Fruit fly (Drosophila melanogaster) whole organism, prepupa: ENCODE data around the gene CG4907.

ENCODE experiments used
- Blimp-1 ChIP-seq: fragments of 200-800 bp; sonication (Bioruptor generic); optimal IDR thresholded peaks from 3 replicates; lab custom pipeline; 2017; ENCODE audit warnings: missing biosample characterization, missing genetic modification characterization, mild to moderate bottlenecking, moderate library complexity, missing genetic modification reagents
- CG10631 ChIP-seq: fragments of 200-800 bp; sonication (Bioruptor generic); optimal IDR thresholded peaks from 2 replicates; lab custom pipeline; 2016; ENCODE audit warnings: missing biosample characterization, missing genetic modification characterization
- CG10669 ChIP-seq: fragments of 200-800 bp; sonication (Bioruptor generic); optimal IDR thresholded peaks from 3 replicates; lab custom pipeline; 2018; ENCODE audit warnings: missing biosample characterization, mild to moderate bottlenecking, missing genetic modification characterization, moderate library complexity
- CG11762 ChIP-seq: fragments of 200-800 bp; sonication (Bioruptor generic); optimal IDR thresholded peaks from 3 replicates; lab custom pipeline; 2016; ENCODE audit warnings: missing biosample characterization, missing genetic modification characterization; ENCODE audit not compliant: insufficient read depth
- CG1621 ChIP-seq: fragments of 200-800 bp; sonication (Bioruptor generic); optimal IDR thresholded peaks from 3 replicates; lab custom pipeline; 2018; ENCODE audit warnings: missing biosample characterization, mild to moderate bottlenecking, missing genetic modification characterization
- CG16779 ChIP-seq: fragments of 200-800 bp; sonication (Bioruptor generic); optimal IDR thresholded peaks from 3 replicates; lab custom pipeline; 2017; ENCODE audit warnings: missing biosample characterization, mild to moderate bottlenecking, missing genetic modification characterization
- CG3032 ChIP-seq: fragments of 200-800 bp; optimal IDR thresholded peaks from 2 replicates; lab custom pipeline; 2019; ENCODE audit warnings: missing biosample characterization, mild to moderate bottlenecking, missing genetic modification characterization, moderate library complexity
- CG32006 ChIP-seq: fragments of 200-800 bp; sonication (Bioruptor generic); optimal IDR thresholded peaks from 3 replicates; lab custom pipeline; 2017; ENCODE audit warnings: missing biosample characterization, mild to moderate bottlenecking, missing genetic modification characterization
- CG34406 ChIP-seq: fragments of 200-800 bp; sonication (Bioruptor generic); optimal IDR thresholded peaks from 3 replicates; lab custom pipeline; 2016; ENCODE audit warnings: missing biosample characterization, missing genetic modification characterization
- CG3919 ChIP-seq: fragments of 200-800 bp; sonication (Bioruptor generic); optimal IDR thresholded peaks from 3 replicates; lab custom pipeline; 2016; ENCODE audit warnings: missing biosample characterization, missing genetic modification characterization
- CG4318 ChIP-seq: fragments of 200-800 bp; sonication (Bioruptor generic); optimal IDR thresholded peaks from 3 replicates; lab custom pipeline; 2017; ENCODE audit warnings: missing biosample characterization, mild to moderate bottlenecking, missing genetic modification characterization
- CG6808 ChIP-seq: fragments of 200-800 bp; sonication (Bioruptor generic); optimal IDR thresholded peaks from 3 replicates; lab custom pipeline; 2017; ENCODE audit warnings: missing biosample characterization, missing genetic modification characterization, mild to moderate bottlenecking, moderate library complexity, missing genetic modification reagents
- CG7368 ChIP-seq: fragments of 200-800 bp; sonication (Bioruptor generic); optimal IDR thresholded peaks from 3 replicates; lab custom pipeline; 2016; ENCODE audit warnings: missing biosample characterization, missing genetic modification characterization
- CG8632 ChIP-seq: fragments of 200-800 bp; sonication (Bioruptor generic); optimal IDR thresholded peaks from 3 replicates; lab custom pipeline; 2016; ENCODE audit warnings: missing biosample characterization, missing genetic modification characterization
- CG9139 ChIP-seq: fragments of 200-800 bp; sonication (Bioruptor generic); optimal IDR thresholded peaks from 3 replicates; lab custom pipeline; 2017; ENCODE audit warnings: missing biosample characterization, mild to moderate bottlenecking, missing genetic modification characterization
- Eip78C ChIP-seq: fragments of 200-800 bp; sonication (Bioruptor generic); peaks from one replicate; lab custom pipeline; 2016; ENCODE audit warnings: missing biosample characterization, missing genetic modification characterization
- Eip93F ChIP-seq: fragments of 200-800 bp; sonication (Bioruptor generic); optimal IDR thresholded peaks from 2 replicates; lab custom pipeline; 2016; ENCODE audit warnings: missing biosample characterization, mild to moderate bottlenecking, missing genetic modification characterization
- Ets96B ChIP-seq: fragments of 200-800 bp; optimal IDR thresholded peaks from 2 replicates; lab custom pipeline; 2019; ENCODE audit warnings: missing biosample characterization, mild to moderate bottlenecking, missing genetic modification characterization, moderate library complexity
- Hr38 ChIP-seq: sonication (Bioruptor generic); optimal IDR thresholded peaks from 2 replicates; lab custom pipeline; 2016; ENCODE audit warnings: missing biosample characterization, missing genetic modification characterization
- Hr39 ChIP-seq: fragments of 200-800 bp; sonication (Bioruptor generic); optimal IDR thresholded peaks from 2 replicates; lab custom pipeline; 2016; ENCODE audit warnings: missing biosample characterization, missing genetic modification characterization
- Hr4 ChIP-seq: fragments of 200-800 bp; sonication (Bioruptor generic); optimal IDR thresholded peaks from 3 replicates; lab custom pipeline; 2016; ENCODE audit warnings: missing biosample characterization, missing genetic modification characterization
- Lpt ChIP-seq: fragments of 200-800 bp; sonication (Bioruptor generic); optimal IDR thresholded peaks from 3 replicates; lab custom pipeline; 2016; ENCODE audit warnings: missing biosample characterization, missing genetic modification characterization
- Smox ChIP-seq: fragments of 200-800 bp; sonication (Bioruptor generic); optimal IDR thresholded peaks from 3 replicates; lab custom pipeline; 2016; ENCODE audit warnings: missing biosample characterization, missing genetic modification characterization
- Sox102F ChIP-seq: fragments of 200-800 bp; sonication (Bioruptor generic); optimal IDR thresholded peaks from 2 replicates; lab custom pipeline; 2016; ENCODE audit warnings: missing biosample characterization, mild to moderate bottlenecking, missing genetic modification characterization
- Sox14 ChIP-seq: fragments of 200-800 bp; sonication (Bioruptor generic); optimal IDR thresholded peaks from 3 replicates; lab custom pipeline; 2016; ENCODE audit warnings: missing biosample characterization, missing genetic modification characterization
- Sox15 ChIP-seq: fragments of 200-800 bp; sonication (Bioruptor generic); optimal IDR thresholded peaks from 3 replicates; lab custom pipeline; 2016; ENCODE audit warnings: missing biosample characterization, missing genetic modification characterization
- achi ChIP-seq: fragments of 200-800 bp; sonication (Bioruptor generic); optimal IDR thresholded peaks from 3 replicates; lab custom pipeline; 2016; ENCODE audit warnings: missing biosample characterization, missing genetic modification characterization
- dac ChIP-seq: fragments of 200-800 bp; sonication (Bioruptor generic); optimal IDR thresholded peaks from 2 replicates; lab custom pipeline; 2017; ENCODE audit warnings: missing biosample characterization, mild to moderate bottlenecking, missing genetic modification characterization
- eg ChIP-seq: fragments of 200-800 bp; sonication (Bioruptor generic); IDR thresholded peaks from 3 replicates; pipeline ENCODE4 v1.3.6; 2022; ENCODE audit warnings: missing biosample characterization, missing genetic modification characterization
- esn ChIP-seq: fragments of 200-800 bp; sonication (Bioruptor generic); optimal IDR thresholded peaks from 2 replicates; lab custom pipeline; 2016; ENCODE audit warnings: missing biosample characterization, mild to moderate bottlenecking, missing genetic modification characterization, moderate library complexity
- fd59A ChIP-seq: fragments of 200-800 bp; sonication (Bioruptor generic); optimal IDR thresholded peaks from 2 replicates; lab custom pipeline; 2017; ENCODE audit warnings: missing biosample characterization, mild to moderate bottlenecking, missing genetic modification characterization, missing genetic modification reagents
- fkh ChIP-seq: fragments of 200-800 bp; sonication (Bioruptor generic); optimal IDR thresholded peaks from 3 replicates; lab custom pipeline; 2017; ENCODE audit warnings: missing biosample characterization, mild to moderate bottlenecking, missing genetic modification characterization, moderate library complexity
- net ChIP-seq: fragments of 200-800 bp; sonication (Bioruptor generic); optimal IDR thresholded peaks from 3 replicates; lab custom pipeline; 2016; ENCODE audit warnings: missing biosample characterization, missing genetic modification characterization
- pdm3 ChIP-seq: fragments of 200-800 bp; sonication (Bioruptor generic); optimal IDR thresholded peaks from 3 replicates; lab custom pipeline; 2016; ENCODE audit warnings: missing biosample characterization, missing genetic modification characterization
- salr ChIP-seq, 2 experiments: fragments of 200-800 bp; sonication (Bioruptor generic); optimal IDR thresholded peaks; 3 replicates each; lab custom pipeline; 2016 to 2018; ENCODE audit warnings: missing biosample characterization in 2 of 2, missing genetic modification characterization in 2 of 2, mild to moderate bottlenecking in 1 of 2
- spab ChIP-seq: fragments of 200-800 bp; sonication (Bioruptor generic); optimal IDR thresholded peaks from 2 replicates; lab custom pipeline; 2017; ENCODE audit warnings: missing biosample characterization, mild to moderate bottlenecking, missing genetic modification characterization, missing genetic modification reagents
- ss ChIP-seq, 2 experiments: fragments of 200-800 bp; sonication (Bioruptor generic); optimal IDR thresholded peaks; 2 replicates in 1 of 2; 3 replicates in 1 of 2; lab custom pipeline; 2017 to 2018; ENCODE audit warnings: mild to moderate bottlenecking in 2 of 2, missing biosample characterization in 2 of 2, missing genetic modification characterization in 2 of 2, moderate library complexity in 1 of 2
- svp ChIP-seq: fragments of 200-800 bp; sonication (Bioruptor generic); peaks from one replicate; lab custom pipeline; 2016; ENCODE audit warnings: missing biosample characterization, missing genetic modification characterization
- topi ChIP-seq: fragments of 200-800 bp; sonication (Bioruptor generic); optimal IDR thresholded peaks from 3 replicates; lab custom pipeline; 2016; ENCODE audit warnings: missing biosample characterization, missing genetic modification characterization
- vri ChIP-seq: fragments of 200-800 bp; sonication (Bioruptor generic); optimal IDR thresholded peaks from 3 replicates; lab custom pipeline; 2016; ENCODE audit warnings: missing biosample characterization, mild to moderate bottlenecking, missing genetic modification characterization

CG4907 gene

dm6 chr3R:22753895-22754774, 43.6 kb upstream of the CG4907 start (continued):
- no peak for TF ChIP-seq Hr38 (GFP tag; lab: Kevin White, UChicago)
- TF ChIP-seq Blimp-1 (GFP tag; lab: Kevin White, UChicago): no peak
- TF ChIP-seq CG32006 (GFP tag; lab: Kevin White, UChicago): peak; percentile 77
- TF ChIP-seq achi (GFP tag; lab: Kevin White, UChicago): peak; percentile 38
- no peak for TF ChIP-seq fd59A (GFP tag; lab: Kevin White, UChicago)
- no peak for TF ChIP-seq Smox (GFP tag; lab: Kevin White, UChicago)
- TF ChIP-seq fkh (GFP tag; lab: Kevin White, UChicago): no peak
- no peak for TF ChIP-seq CG8632 (GFP tag; lab: Kevin White, UChicago)
- no peak for TF ChIP-seq vri (GFP tag; lab: Kevin White, UChicago)
- no peak for TF ChIP-seq Sox102F (GFP tag; lab: Kevin White, UChicago)
- TF ChIP-seq CG10669 (GFP tag; lab: Kevin White, UChicago): no peak
- no peak for TF ChIP-seq Eip93F
- no peak for TF ChIP-seq Sox15 (GFP tag; lab: Kevin White, UChicago)
- no peak for TF ChIP-seq Lpt (GFP tag; lab: Kevin White, UChicago)
- peak; percentile 68 for TF ChIP-seq svp (GFP tag; lab: Kevin White, UChicago)
- TF ChIP-seq Hr4 (GFP tag; lab: Kevin White, UChicago): peak; percentile 42
- no peak for TF ChIP-seq topi (GFP tag; lab: Kevin White, UChicago)
- TF ChIP-seq CG6808 (GFP tag; lab: Kevin White, UChicago): no peak
- TF ChIP-seq esn (GFP tag; lab: Kevin White, UChicago): peak; percentile 14
- TF ChIP-seq CG34406 (GFP tag; lab: Kevin White, UChicago): no peak
- TF ChIP-seq CG16779 (tag; lab: Kevin White, UChicago): peak; percentile 45
- no peak for TF ChIP-seq CG11762 (GFP tag; lab: Kevin White, UChicago)
- no peak for TF ChIP-seq CG1621
- TF ChIP-seq spab (GFP tag; lab: Kevin White, UChicago): no peak
- TF ChIP-seq CG7368: no peak
- no peak for TF ChIP-seq Ets96B
- TF ChIP-seq eg (GFP tag; lab: Robert Waterston, UW): peak; percentile 56; the same call in 2 of the 3 replicates
- TF ChIP-seq CG3919: no peak
- no peak for TF ChIP-seq CG3032
- TF ChIP-seq salr (GFP tag; optimal IDR thresholded peaks at IDR 0.05; lab: Kevin White, UChicago): peak in 1 of 2 experiments; percentile 60
- TF ChIP-seq Hr39 (GFP tag; lab: Kevin White, UChicago): no peak
- peak; percentile 23 for TF ChIP-seq CG10631 (GFP tag; lab: Kevin White, UChicago)
- TF ChIP-seq Eip78C (GFP tag; lab: Kevin White, UChicago): peak; percentile 78
- TF ChIP-seq dac (GFP tag; lab: Kevin White, UChicago): peak; percentile 10
- no peak for TF ChIP-seq CG9139 (GFP tag; lab: Kevin White, UChicago)
- TF ChIP-seq Sox14 (GFP tag; lab: Kevin White, UChicago): no peak
- no peak for TF ChIP-seq pdm3

dm6 chr3R:22753600-22753894, 43.0 kb upstream of the CG4907 start:
- TF ChIP-seq net (GFP tag; lab: Kevin White, UChicago): no peak
- peak; percentile 71 for TF ChIP-seq fkh (GFP tag; lab: Kevin White, UChicago)
- no peak for TF ChIP-seq CG4318 (GFP tag; lab: Kevin White, UChicago)
- peak in 1 of 2 experiments; percentile 38 for TF ChIP-seq ss (GFP tag; optimal IDR thresholded peaks at IDR 0.05; lab: Kevin White, UChicago)
- TF ChIP-seq, all 60 proteins: peak for 2
